Fruit fly (Drosophila melanogaster) Kc167 (cell line): Measurements from ENCODE around the gene Tim17a2.

Experiments
- Myc ChIP-seq: fragments of >200 bp; optimal IDR thresholded peaks from 2 replicates; lab custom pipeline; 2017; ENCODE audit warnings: missing external identifiers
- Sin3A ChIP-seq: fragments of >200 bp; optimal IDR thresholded peaks from 2 replicates; lab custom pipeline; 2018; ENCODE audit warnings: missing external identifiers
- h ChIP-seq: fragments of >200 bp; optimal IDR thresholded peaks from 3 replicates; lab custom pipeline; 2018; ENCODE audit warnings: missing external identifiers
- insv ChIP-seq: fragments of >200 bp; optimal IDR thresholded peaks from 3 replicates; lab custom pipeline; 2018; ENCODE audit warnings: missing external identifiers
- psq ChIP-seq: fragments of >200 bp; optimal IDR thresholded peaks from 2 replicates; lab custom pipeline; 2017; ENCODE audit warnings: missing external identifiers
- ttk ChIP-seq: sonication (Bioruptor generic); optimal IDR thresholded peaks from 2 replicates; lab custom pipeline; 2017; ENCODE audit warnings: missing external identifiers

The Tim17a2 gene

dm6 chr3R:5295090-5295489, 32.6 kb upstream of the Tim17a2 start:
- TF ChIP-seq psq (lab: Kevin White, UChicago): no peak

DNA sequence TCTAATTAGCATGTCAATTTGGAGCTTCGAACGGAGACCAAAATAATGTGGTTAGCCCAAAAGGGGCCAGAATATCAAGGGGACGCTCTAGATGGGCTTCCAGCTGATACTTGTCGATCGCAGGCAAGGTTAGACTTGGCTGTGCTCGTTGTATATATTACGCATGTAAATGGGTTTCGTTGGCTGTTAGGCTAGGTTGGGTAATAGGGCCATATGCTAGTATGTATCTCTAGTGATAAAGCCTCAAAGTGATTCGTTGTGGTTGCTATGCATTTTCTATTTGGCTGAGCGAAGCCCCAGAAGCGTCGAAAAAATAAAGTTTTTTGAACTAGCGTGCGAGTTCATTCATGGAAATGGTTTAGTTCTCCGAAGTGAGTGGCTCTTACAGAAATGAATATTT, 28.2 kb upstream of the Tim17a2 start:
- TF ChIP-seq psq (lab: Kevin White, UChicago) (no peak), Myc (lab: Kevin White, UChicago) (no peak), Sin3A (lab: Kevin White, UChicago) (no peak), ttk (lab: Kevin White, UChicago) (no peak), insv (lab: Kevin White, UChicago) (no peak), h (lab: Kevin White, UChicago) (no peak)

DNA sequence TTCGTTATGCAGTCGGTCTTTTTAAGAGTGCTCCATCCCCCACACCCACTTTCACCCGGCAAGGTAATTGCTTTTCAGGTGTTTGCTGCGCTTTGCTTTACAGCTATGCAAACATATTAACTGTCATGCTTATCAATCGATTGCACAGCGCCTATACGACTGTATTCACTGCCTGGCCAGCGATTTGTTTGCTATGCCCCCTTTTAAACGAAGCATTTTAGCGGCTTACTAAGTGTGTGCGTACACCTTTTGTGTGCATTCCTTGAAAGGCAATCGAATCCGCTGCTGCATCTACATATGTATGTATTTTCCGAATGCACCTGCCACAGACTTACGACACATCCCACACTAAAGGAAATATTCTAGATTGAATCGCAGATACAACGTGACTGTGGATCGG, 25.5 kb upstream of the Tim17a2 start:
- no peak for TF ChIP-seq Myc (lab: Kevin White, UChicago)
- no peak for TF ChIP-seq Sin3A (lab: Kevin White, UChicago)
- TF ChIP-seq insv (lab: Kevin White, UChicago): no peak
- TF ChIP-seq ttk (lab: Kevin White, UChicago): no peak
- no peak for TF ChIP-seq h (lab: Kevin White, UChicago)
- TF ChIP-seq psq (lab: Kevin White, UChicago): no peak

DNA sequence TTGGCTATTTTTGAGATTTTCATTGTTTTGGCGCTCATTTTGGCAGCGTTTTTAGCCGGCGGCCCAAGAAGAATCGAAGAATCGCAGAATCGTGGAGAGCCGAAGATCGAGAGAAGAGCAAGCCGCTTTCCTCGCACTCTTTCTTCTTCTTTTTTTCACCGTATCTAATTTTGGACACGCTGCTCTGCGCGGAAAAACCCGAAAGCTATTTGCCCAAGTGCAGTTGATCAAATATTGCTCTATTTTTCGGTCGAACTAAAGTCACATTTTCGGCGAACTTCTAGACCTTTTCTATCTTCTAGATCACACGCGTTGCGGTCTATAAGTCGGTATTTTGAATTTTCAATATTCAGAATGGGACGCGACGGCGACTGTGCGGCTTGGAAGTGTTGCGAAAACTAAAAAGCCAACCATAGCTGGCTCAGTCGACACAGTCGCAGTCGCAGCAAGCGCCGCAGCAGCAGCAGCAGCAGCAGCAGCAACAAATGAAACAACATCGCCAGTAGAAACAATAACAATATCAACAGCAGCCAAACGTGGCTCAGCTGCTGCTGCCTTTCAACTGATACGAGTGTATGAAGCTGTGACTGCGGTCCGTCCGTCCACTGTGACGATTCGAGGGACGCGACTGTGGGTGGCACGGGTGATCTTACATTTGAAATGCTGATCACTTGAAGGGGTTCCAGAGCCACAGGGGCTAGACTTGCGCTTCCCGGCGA, 24.6 kb upstream of the Tim17a2 start:
- TF ChIP-seq insv (lab: Kevin White, UChicago) (no peak), psq (lab: Kevin White, UChicago) (no peak), Myc (lab: Kevin White, UChicago) (no peak), Sin3A (lab: Kevin White, UChicago) (no peak), ttk (lab: Kevin White, UChicago) (no peak), h (lab: Kevin White, UChicago) (no peak)

- TF ChIP-seq ttk (lab: Kevin White, UChicago): no peak
- no peak for TF ChIP-seq insv (lab: Kevin White, UChicago)
- no peak for TF ChIP-seq h (lab: Kevin White, UChicago)
- TF ChIP-seq psq (lab: Kevin White, UChicago): no peak
- no peak for TF ChIP-seq Myc (lab: Kevin White, UChicago)
- no peak for TF ChIP-seq Sin3A (lab: Kevin White, UChicago)
Measured at dm6 chr3R:5285937-5286336, 23.4 kb upstream of the Tim17a2 start.

- TF ChIP-seq Myc (lab: Kevin White, UChicago) (no peak), psq (lab: Kevin White, UChicago) (peak; percentile 66), Sin3A (lab: Kevin White, UChicago) (no peak), h (lab: Kevin White, UChicago) (no peak), insv (lab: Kevin White, UChicago) (no peak), ttk (lab: Kevin White, UChicago) (no peak)
Measured at dm6 chr3R:5283360-5283963, 21.0 kb upstream of the Tim17a2 start.

dm6 chr3R:5282755-5283359, 20.4 kb upstream of the Tim17a2 start:
- peak; percentile 94 for TF ChIP-seq insv (lab: Kevin White, UChicago)
- TF ChIP-seq psq (lab: Kevin White, UChicago): no peak
- no peak for TF ChIP-seq Sin3A (lab: Kevin White, UChicago)
- TF ChIP-seq h (lab: Kevin White, UChicago): peak; percentile 87
- TF ChIP-seq ttk (lab: Kevin White, UChicago): no peak
- no peak for TF ChIP-seq Myc (lab: Kevin White, UChicago)

- TF ChIP-seq insv (lab: Kevin White, UChicago) (no peak), Sin3A (lab: Kevin White, UChicago) (no peak), ttk (lab: Kevin White, UChicago) (no peak), Myc (lab: Kevin White, UChicago) (no peak), h (lab: Kevin White, UChicago) (no peak), psq (lab: Kevin White, UChicago) (no peak)
Measured at dm6 chr3R:5281094-5281493, 18.6 kb upstream of the Tim17a2 start.

DNA sequence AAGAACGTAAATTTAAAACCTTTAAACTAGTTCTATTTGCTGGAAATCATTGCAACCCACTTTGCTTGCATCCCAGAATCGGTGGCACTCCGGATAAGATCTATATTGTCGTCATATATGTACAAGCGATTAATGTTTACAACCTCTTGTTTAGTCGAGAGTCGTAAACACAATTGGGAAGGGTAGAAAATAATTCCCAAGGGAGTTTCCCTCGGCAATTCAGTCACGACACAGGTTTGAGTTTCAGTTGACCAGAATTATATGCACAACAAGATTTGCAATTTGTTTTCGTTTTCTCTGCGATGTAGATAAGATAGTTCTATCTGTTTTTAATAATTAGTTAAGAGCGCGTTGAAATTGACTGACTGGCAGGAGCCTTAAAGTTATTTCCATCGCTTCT, 17.9 kb upstream of the Tim17a2 start:
- TF ChIP-seq h (lab: Kevin White, UChicago) (no peak), Myc (lab: Kevin White, UChicago) (no peak), psq (lab: Kevin White, UChicago) (no peak), insv (lab: Kevin White, UChicago) (no peak), ttk (lab: Kevin White, UChicago) (no peak), Sin3A (lab: Kevin White, UChicago) (no peak)

DNA sequence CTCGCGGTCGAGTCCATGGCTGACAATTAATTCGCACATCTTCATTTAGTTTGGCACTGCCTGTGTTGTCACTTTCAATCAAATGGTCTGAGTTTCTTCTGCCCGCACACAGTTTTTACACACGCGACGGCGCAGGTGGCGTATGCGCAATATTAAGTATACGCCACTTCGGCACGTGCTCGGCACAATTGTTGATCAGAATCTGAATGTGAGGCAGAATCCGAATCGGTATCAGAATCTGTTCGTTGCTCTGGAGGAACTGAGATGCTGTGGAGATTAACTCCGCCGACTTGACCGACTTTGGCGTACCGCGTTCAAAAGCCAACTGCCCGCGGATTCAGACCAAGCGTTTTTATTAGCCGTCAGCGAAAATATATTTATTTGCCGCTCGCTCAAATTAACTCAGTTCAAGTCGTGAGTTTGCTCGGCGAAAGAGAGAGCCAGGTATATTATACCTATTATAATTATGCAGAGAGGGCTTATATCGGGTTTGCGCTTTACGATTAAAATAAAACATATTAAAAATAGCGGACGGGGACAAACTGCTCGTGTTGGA, 17.2 kb upstream of the Tim17a2 start:
- TF ChIP-seq h (lab: Kevin White, UChicago) (no peak), psq (lab: Kevin White, UChicago) (no peak), insv (lab: Kevin White, UChicago) (no peak), ttk (lab: Kevin White, UChicago) (no peak), Sin3A (lab: Kevin White, UChicago) (no peak), Myc (lab: Kevin White, UChicago) (no peak)

dm6 chr3R:5278627-5279026, 16.1 kb upstream of the Tim17a2 start:
- TF ChIP-seq psq (lab: Kevin White, UChicago) (no peak), Sin3A (lab: Kevin White, UChicago) (no peak), Myc (lab: Kevin White, UChicago) (no peak), ttk (lab: Kevin White, UChicago) (no peak), h (lab: Kevin White, UChicago) (no peak), insv (lab: Kevin White, UChicago) (no peak)
